Worm (Caenorhabditis elegans) whole organism, L4/young adult: ENCODE results near the gene twk-8.
A peak's percentile ranks its signal among the peaks of the same experiment; 100 is the strongest.

Experiments
- W03F9.2 ChIP-seq: fragments of 150-350 bp; optimal IDR thresholded peaks from 2 replicates; lab custom pipeline; 2014; ENCODE audit warnings: missing biosample characterization, missing genetic modification characterization
- dao-5 ChIP-seq: sonication (generic microtip); optimal IDR thresholded peaks from 2 replicates; lab custom pipeline; 2016; ENCODE audit warnings: missing genotype, missing genetic modification characterization, moderate library complexity, missing compliant biosample characterization
- him-1 ChIP-seq: sonication (generic microtip); optimal IDR thresholded peaks from 2 replicates; lab custom pipeline; 2016; ENCODE audit warnings: missing genotype, missing genetic modification reagents, missing genetic modification characterization, missing compliant biosample characterization

DNA sequence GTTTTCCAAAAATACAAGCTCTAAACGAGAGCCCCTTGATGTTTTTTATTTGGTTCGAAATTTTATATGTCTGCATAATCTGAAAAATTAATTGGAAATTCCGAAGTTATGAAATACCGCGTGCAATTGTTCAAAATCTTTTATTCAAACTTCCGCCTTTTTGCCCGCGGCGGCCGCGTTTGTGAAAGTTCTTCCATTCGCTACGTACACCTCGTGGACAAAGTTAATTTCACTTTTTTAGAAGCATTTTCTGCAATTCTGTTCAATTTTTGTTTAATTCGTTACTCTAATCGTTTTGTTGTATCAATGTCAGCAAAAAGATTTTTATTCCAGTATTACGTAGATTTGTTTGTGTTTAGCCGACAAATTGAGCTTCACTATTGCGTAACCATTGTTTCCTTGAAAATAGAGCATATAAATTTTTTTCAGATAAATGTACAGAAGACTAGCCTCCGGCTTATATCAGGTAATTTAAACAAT lies 7.9 kb upstream of the twk-8 start, which contains the start of gene mppb-1:
- TF ChIP-seq dao-5 (tag; lab: Kevin White, UChicago) (no peak), him-1 (tag; lab: Kevin White, UChicago) (peak; percentile 66), W03F9.2 (tag; lab: Kevin White, UChicago) (peak; percentile 72)
